Worm (Caenorhabditis elegans) whole organism, L1 larva: ENCODE data around the gene gldi-9.

Experiments used
- C04F5.9 ChIP-seq: sonication (generic microtip); optimal IDR thresholded peaks from 2 replicates; lab custom pipeline; 2016; ENCODE audit warnings: missing genetic modification characterization, missing compliant biosample characterization
- Y116A8C.19 ChIP-seq: sonication (generic microtip); optimal IDR thresholded peaks from 2 replicates; lab custom pipeline; 2016; ENCODE audit warnings: missing compliant biosample characterization, missing genetic modification characterization, borderline replicate concordance
- ama-1 ChIP-seq: fragments of 150-350 bp; optimal IDR thresholded peaks from 2 replicates; lab custom pipeline; 2014
- ceh-63 ChIP-seq: fragments of 200-800 bp; sonication (Bioruptor generic); optimal IDR thresholded peaks from 2 replicates; lab custom pipeline; 2018; ENCODE audit warnings: mild to moderate bottlenecking, missing genetic modification characterization, missing compliant biosample characterization
- ceh-90 ChIP-seq: sonication (generic microtip); optimal IDR thresholded peaks from 2 replicates; lab custom pipeline; 2016; ENCODE audit warnings: missing genetic modification characterization, missing compliant biosample characterization
- dpl-1 ChIP-seq, 3 experiments: fragments of 150-350 bp in 2 of 3; sonication (generic microtip) in 1 of 3; optimal IDR thresholded peaks; 2 replicates each; lab custom pipeline; 2014 to 2017; ENCODE audit warnings: missing biosample characterization in 3 of 3, missing genetic modification characterization in 3 of 3, missing genetic modification reagents in 3 of 3
- efl-1 ChIP-seq, 4 experiments: fragments of 150-350 bp; optimal IDR thresholded peaks in 3 of 4; peaks in 1 of 4; 1 replicate in 1 of 4; 2 replicates in 3 of 4; lab custom pipeline; 2014; ENCODE audit warnings: missing biosample characterization in 2 of 4, missing genetic modification characterization in 2 of 4, missing genetic modification reagents in 2 of 4
- egl-13 ChIP-seq: sonication (generic microtip); optimal IDR thresholded peaks from 2 replicates; lab custom pipeline; 2016; ENCODE audit warnings: missing genotype, missing genetic modification reagents, missing genetic modification characterization, missing compliant biosample characterization
- elt-3 ChIP-seq, 6 experiments: fragments of 150-350 bp in 1 of 6; sonication (generic microtip); optimal IDR thresholded peaks; 2 replicates each; lab custom pipeline; 2017 to 2018; ENCODE audit warnings: missing biosample characterization in 6 of 6, missing genetic modification characterization in 6 of 6, inconsistent platforms in 1 of 6
- ets-5 ChIP-seq: fragments of 200-800 bp; sonication (Bioruptor generic); IDR thresholded peaks from 2 replicates; pipeline ENCODE4 v1.3.6; 2022; ENCODE audit warnings: missing genetic modification characterization, missing compliant biosample characterization
- fkh-10 ChIP-seq: sonication (generic microtip); optimal IDR thresholded peaks from 2 replicates; lab custom pipeline; 2017; ENCODE audit warnings: missing biosample characterization, missing genetic modification reagents, missing genetic modification characterization
- fkh-4 ChIP-seq: sonication (generic microtip); optimal IDR thresholded peaks from 2 replicates; lab custom pipeline; 2016; ENCODE audit warnings: missing compliant biosample characterization, missing genetic modification characterization, borderline replicate concordance
- hlh-17 ChIP-seq: fragments of 200-800 bp; sonication (Bioruptor generic); optimal IDR thresholded peaks from 2 replicates; lab custom pipeline; 2018; ENCODE audit warnings: missing genetic modification characterization, mild to moderate bottlenecking, missing compliant biosample characterization, moderate library complexity, borderline replicate concordance
- jun-1 ChIP-seq: fragments of 150-350 bp; optimal IDR thresholded peaks from 2 replicates; lab custom pipeline; 2014; ENCODE audit warnings: missing biosample characterization, missing genetic modification reagents, missing genetic modification characterization
- lin-15B ChIP-seq: fragments of 150-350 bp; sonication (generic microtip); optimal IDR thresholded peaks from 3 replicates; lab custom pipeline; 2014; ENCODE audit warnings: missing biosample characterization, missing genetic modification characterization
- lsy-2 ChIP-seq, 2 experiments: fragments of 150-350 bp; optimal IDR thresholded peaks; 2 replicates each; lab custom pipeline; 2014; ENCODE audit warnings: missing biosample characterization in 2 of 2, missing genetic modification characterization in 2 of 2
- mab-9 ChIP-seq: fragments of 200-800 bp; sonication (Bioruptor generic); IDR thresholded peaks from 2 replicates; pipeline ENCODE4 v1.3.6; 2022; ENCODE audit warnings: missing genetic modification reagents, missing genetic modification characterization, missing compliant biosample characterization
- mef-2 ChIP-seq: fragments of 150-350 bp; optimal IDR thresholded peaks from 2 replicates; lab custom pipeline; 2014; ENCODE audit warnings: missing biosample characterization, missing genetic modification characterization
- mep-1 ChIP-seq: fragments of 150-350 bp; optimal IDR thresholded peaks from 2 replicates; lab custom pipeline; 2014; ENCODE audit warnings: missing biosample characterization, missing genetic modification characterization
- nhr-19 ChIP-seq: fragments of 200-800 bp; sonication (Bioruptor generic); conservative IDR thresholded peaks from 2 replicates; pipeline ENCODE4 v1.3.6; 2022; ENCODE audit warnings: missing genetic modification characterization, missing compliant biosample characterization
- nhr-28 ChIP-seq: fragments of 150-350 bp; optimal IDR thresholded peaks from 2 replicates; lab custom pipeline; 2014; ENCODE audit warnings: missing biosample characterization, missing genetic modification characterization
- nhr-47 ChIP-seq: sonication (generic microtip); optimal IDR thresholded peaks from 2 replicates; lab custom pipeline; 2016; ENCODE audit warnings: mild to moderate bottlenecking, missing genetic modification characterization, moderate library complexity, missing compliant biosample characterization
- nhr-71 ChIP-seq: sonication (generic microtip); optimal IDR thresholded peaks from 2 replicates; lab custom pipeline; 2016; ENCODE audit warnings: mild to moderate bottlenecking, missing genetic modification characterization, moderate library complexity, missing compliant biosample characterization
- nhr-85 ChIP-seq: sonication (generic microtip); peaks from one replicate; lab custom pipeline; 2016; ENCODE audit warnings: missing genetic modification characterization, inconsistent platforms, missing compliant biosample characterization
- pqm-1 ChIP-seq: sonication (generic microtip); optimal IDR thresholded peaks from 3 replicates; lab custom pipeline; 2017; ENCODE audit warnings: missing biosample characterization, missing genetic modification characterization
- rnt-1 ChIP-seq: sonication (generic microtip); optimal IDR thresholded peaks from 2 replicates; lab custom pipeline; 2016; ENCODE audit warnings: mild to moderate bottlenecking, missing genetic modification characterization, moderate library complexity, missing compliant biosample characterization
- skn-1 ChIP-seq: fragments of 150-350 bp; optimal IDR thresholded peaks from 2 replicates; lab custom pipeline; 2014; ENCODE audit warnings: missing biosample characterization, missing genetic modification characterization
- snu-23 ChIP-seq: sonication (generic microtip); optimal IDR thresholded peaks from 2 replicates; lab custom pipeline; 2016; ENCODE audit warnings: missing genetic modification characterization, missing compliant biosample characterization
- swsn-7 ChIP-seq: sonication (generic microtip); optimal IDR thresholded peaks from 2 replicates; lab custom pipeline; 2016; ENCODE audit warnings: missing genetic modification characterization, missing compliant biosample characterization
- unc-130 ChIP-seq: fragments of 150-350 bp; optimal IDR thresholded peaks from 2 replicates; lab custom pipeline; 2017; ENCODE audit warnings: missing biosample characterization, missing genetic modification characterization, inconsistent platforms
- unc-30 ChIP-seq: sonication (generic microtip); optimal IDR thresholded peaks from 2 replicates; lab custom pipeline; 2017; ENCODE audit warnings: missing biosample characterization, missing genetic modification characterization
- unc-62 ChIP-seq: fragments of 150-350 bp; optimal IDR thresholded peaks from 2 replicates; lab custom pipeline; 2014; ENCODE audit warnings: missing biosample characterization, missing genetic modification reagents, missing genetic modification characterization
- unc-86 ChIP-seq: sonication (generic microtip); optimal IDR thresholded peaks from 2 replicates; lab custom pipeline; 2016; ENCODE audit warnings: missing genetic modification characterization, missing compliant biosample characterization
- unc-98 ChIP-seq: fragments of 200-800 bp; sonication (Bioruptor generic); IDR thresholded peaks from 2 replicates; pipeline ENCODE4 v1.3.6; 2022; ENCODE audit warnings: missing genetic modification characterization, missing compliant biosample characterization
- vab-15 ChIP-seq: sonication (generic microtip); optimal IDR thresholded peaks from 2 replicates; lab custom pipeline; 2017; ENCODE audit warnings: missing genotype, mild to moderate bottlenecking, missing genetic modification characterization, missing compliant biosample characterization
- xbp-1 ChIP-seq: sonication (generic microtip); optimal IDR thresholded peaks from 2 replicates; lab custom pipeline; 2016; ENCODE audit warnings: missing genetic modification characterization, missing compliant biosample characterization
- zag-1 ChIP-seq: fragments of 150-350 bp; optimal IDR thresholded peaks from 2 replicates; lab custom pipeline; 2014; ENCODE audit warnings: missing biosample characterization, missing genetic modification characterization
- zip-4 ChIP-seq: fragments of 200-800 bp; sonication (Bioruptor generic); optimal IDR thresholded peaks from 2 replicates; lab custom pipeline; 2018; ENCODE audit warnings: mild to moderate bottlenecking, missing genetic modification characterization, moderate library complexity, missing compliant biosample characterization
- ztf-4 ChIP-seq: fragments of 150-350 bp; optimal IDR thresholded peaks from 2 replicates; lab custom pipeline; 2014; ENCODE audit warnings: missing biosample characterization, missing genetic modification characterization

Gene gldi-9

DNA sequence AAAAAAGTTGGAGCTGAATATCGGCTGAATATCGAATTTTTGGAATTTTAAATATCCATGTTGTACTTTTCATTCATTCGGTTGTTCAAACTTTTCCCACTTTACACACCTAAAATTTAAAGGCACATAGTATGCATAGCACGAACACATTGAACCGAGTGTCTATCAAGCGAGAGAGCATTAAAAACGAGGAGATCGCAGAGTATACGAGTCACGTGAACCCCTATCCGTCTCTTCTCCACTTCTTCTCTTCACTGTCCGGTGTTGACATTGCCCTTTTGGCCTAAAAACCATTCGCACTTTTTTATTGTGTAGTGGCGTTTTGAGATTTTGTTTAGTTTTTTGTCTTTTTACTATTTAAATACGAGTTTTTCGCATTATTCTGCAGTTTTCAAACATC, 48.3 kb upstream of the gldi-9 start (continued):
- TF ChIP-seq mab-9 (no peak), zag-1 (tag; lab: Kevin White, UChicago) (no peak), nhr-28 (tag; lab: Kevin White, UChicago) (no peak), unc-130 (tag; lab: Kevin White, UChicago) (peak; percentile 45), ceh-63 (GFP tag; lab: Kevin White, UChicago) (no peak), xbp-1 (tag; lab: Kevin White, UChicago) (peak; percentile 46), nhr-85 (tag; lab: Kevin White, UChicago) (peak; percentile 78), swsn-7 (tag; lab: Kevin White, UChicago) (peak; percentile 55), nhr-19 (GFP tag; lab: Robert Waterston, UW) (peak; percentile 43), ets-5 (GFP tag; lab: Robert Waterston, UW) (no peak), elt-3 (tag; optimal IDR thresholded peaks at IDR 0.05; lab: Kevin White, UChicago) (peak in 2 of 6 experiments; percentile 19 to 70), nhr-71 (tag; lab: Kevin White, UChicago) (peak; percentile 68), efl-1 (optimal IDR thresholded peaks at IDR 0.05; lab: Kevin White, UChicago) (peak; percentile 80), efl-1 (GFP tag; optimal IDR thresholded peaks at IDR 0.05 in 1 of 2; lab: Kevin White, UChicago) (peak; percentile 78 to 98), ztf-4 (peak; percentile 40)

- TF ChIP-seq mep-1 (tag; lab: Kevin White, UChicago) (no peak), unc-30 (tag; lab: Kevin White, UChicago) (no peak), ceh-90 (tag; lab: Kevin White, UChicago) (no peak), unc-86 (tag; lab: Kevin White, UChicago) (no peak), pqm-1 (tag; lab: Kevin White, UChicago) (no peak), nhr-28 (tag; lab: Kevin White, UChicago) (no peak), mab-9 (no peak), nhr-85 (tag; lab: Kevin White, UChicago) (no peak), unc-62 (GFP tag; lab: Kevin White, UChicago) (no peak), fkh-10 (GFP tag; lab: Kevin White, UChicago) (no peak), zip-4 (GFP tag; lab: Kevin White, UChicago) (no peak), egl-13 (tag; lab: Kevin White, UChicago) (no peak), fkh-4 (no peak), jun-1 (tag; lab: Kevin White, UChicago) (no peak), rnt-1 (no peak), hlh-17 (GFP tag; lab: Kevin White, UChicago) (no peak), snu-23 (GFP tag; lab: Kevin White, UChicago) (no peak)
Measured at ce11 chrIII:2801800-2802515, 45.8 kb upstream of the gldi-9 start, which contains the start of the genes twk-45 and Y71H2AM.25. TSS of gene twk-45 (minus strand) at chrIII:2801900. TSS of gene Y71H2AM.25 (plus strand) at chrIII:2802465.

- TF ChIP-seq jun-1 (tag; lab: Kevin White, UChicago) (no peak), unc-98 (GFP tag; lab: Robert Waterston, UW) (no peak), mef-2 (tag; lab: Kevin White, UChicago) (no peak), efl-1 (optimal IDR thresholded peaks at IDR 0.05; lab: Kevin White, UChicago) (no peak), efl-1 (GFP tag; optimal IDR thresholded peaks at IDR 0.05 in 1 of 2; lab: Kevin White, UChicago) (no peak), nhr-71 (tag; lab: Kevin White, UChicago) (no peak), zag-1 (tag; lab: Kevin White, UChicago) (no peak), vab-15 (tag; lab: Kevin White, UChicago) (no peak), ama-1 (no peak), lin-15B (tag; lab: Kevin White, UChicago) (no peak), C04F5.9 (tag; lab: Kevin White, UChicago) (no peak), unc-30 (tag; lab: Kevin White, UChicago) (no peak), dpl-1 (GFP tag; optimal IDR thresholded peaks at IDR 0.05; lab: Kevin White, UChicago) (no peak), lsy-2 (tag; optimal IDR thresholded peaks at IDR 0.05; lab: Kevin White, UChicago) (no peak), ceh-63 (GFP tag; lab: Kevin White, UChicago) (no peak), Y116A8C.19 (no peak), nhr-47 (tag; lab: Kevin White, UChicago) (no peak), skn-1 (no peak)
Measured at ce11 chrIII:2800743-2801142, 44.6 kb upstream of the gldi-9 start.
